Fruit fly (Drosophila melanogaster) whole organism, adult: Measurements from ENCODE around the gene CG10492.

Experiments
- CG5204 ChIP-seq: fragments of 200-800 bp; sonication (Bioruptor generic); optimal IDR thresholded peaks from 2 replicates; lab custom pipeline; 2016; ENCODE audit warnings: missing biosample characterization, missing genetic modification characterization
- CG7101 ChIP-seq: fragments of 200-800 bp; sonication (Bioruptor generic); optimal IDR thresholded peaks from 2 replicates; lab custom pipeline; 2018; ENCODE audit warnings: missing biosample characterization, mild to moderate bottlenecking, missing genetic modification characterization, moderate library complexity
- bab1 ChIP-seq: fragments of 200-800 bp; sonication (Bioruptor generic); optimal IDR thresholded peaks from 3 replicates; lab custom pipeline; 2019; ENCODE audit warnings: missing biosample characterization, mild to moderate bottlenecking, missing genetic modification characterization, moderate library complexity
- cic ChIP-seq: fragments of 200-800 bp; sonication (Bioruptor generic); optimal IDR thresholded peaks from 2 replicates; lab custom pipeline; 2017; ENCODE audit warnings: missing biosample characterization, mild to moderate bottlenecking, missing genetic modification characterization, moderate library complexity
- tj ChIP-seq: fragments of 200-800 bp; sonication (Bioruptor generic); optimal IDR thresholded peaks from 3 replicates; lab custom pipeline; 2017; ENCODE audit warnings: missing biosample characterization, mild to moderate bottlenecking, missing genetic modification characterization, moderate library complexity

DNA sequence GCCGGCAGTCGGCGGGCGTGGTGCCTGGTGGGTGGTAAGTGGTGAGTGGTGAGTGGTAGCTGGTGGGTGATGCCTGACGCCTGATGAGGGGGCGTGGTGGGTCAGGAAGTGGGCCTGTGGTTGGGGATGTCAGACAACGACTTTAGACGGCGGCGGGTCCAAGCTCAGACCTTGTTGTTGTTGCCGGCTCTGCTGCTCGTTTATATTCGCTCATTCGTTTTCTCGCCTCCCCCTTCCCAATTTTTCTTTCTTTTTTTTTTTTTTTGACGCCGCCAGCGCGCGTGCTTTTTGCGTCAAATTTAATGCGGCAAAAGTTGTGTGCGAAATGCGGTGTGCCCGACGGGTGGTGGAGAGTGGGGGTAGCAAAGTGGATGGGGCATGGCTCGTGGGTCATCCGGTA lies 34.2 kb upstream of the CG10492 start:
- TF ChIP-seq CG5204 (GFP tag; lab: Kevin White, UChicago) (no peak), tj (no peak), cic (GFP tag; lab: Kevin White, UChicago) (no peak), bab1 (GFP tag; lab: Kevin White, UChicago) (no peak), CG7101 (tag; lab: Kevin White, UChicago) (no peak)
